Worm (Caenorhabditis elegans): ENCODE results near the gene R02F11.1.
"Not testable (repeated sequence)": the region's sequence is repeated elsewhere in the genome, so short reads cannot be mapped to it uniquely, and the experiment has no call there.

R02F11.1 gene

ce11 chrV:4800794-4801193 is at the start of gene R02F11.1:
Gene R02F11.1, plus strand, starts transcription at chrV:4801094.
- TF ChIP-seq unc-62 (GFP tag; optimal IDR thresholded peaks at IDR 0.05), result no peak

- no peak for TF ChIP-seq unc-62 (GFP tag; optimal IDR thresholded peaks at IDR 0.05)
Observed at ce11 chrV:4754123-4754522, 46.8 kb upstream of the R02F11.1 start, which contains the start of gene hil-4. Gene hil-4, plus strand, starts transcription at chrV:4754313.

- no peak for TF ChIP-seq unc-62 (GFP tag; optimal IDR thresholded peaks at IDR 0.05)
Observed at ce11 chrV:4754684-4755211, 46.1 kb upstream of the R02F11.1 start.

ce11 chrV:4755308-4756029 is 45.4 kb upstream of the R02F11.1 start, which contains the start of gene pgl-3:
Gene pgl-3, plus strand, starts transcription at chrV:4755979.
- TF ChIP-seq unc-62 (GFP tag; optimal IDR thresholded peaks at IDR 0.05), result no peak

- no peak for TF ChIP-seq unc-62 (GFP tag; optimal IDR thresholded peaks at IDR 0.05)
Observed at ce11 chrV:4758019-4758418, 42.9 kb upstream of the R02F11.1 start.

- TF ChIP-seq unc-62 (GFP tag; optimal IDR thresholded peaks at IDR 0.05), result no peak
Observed at ce11 chrV:4758540-4758939, 42.4 kb upstream of the R02F11.1 start.

- not testable (repeated sequence) for TF ChIP-seq unc-62 (GFP tag; optimal IDR thresholded peaks at IDR 0.05)
Observed at ce11 chrV:4760674-4761073, 40.2 kb upstream of the R02F11.1 start, which contains the start of gene bgnt-1.4. Gene bgnt-1.4, plus strand, starts transcription at chrV:4760974.

- TF ChIP-seq unc-62 (GFP tag; optimal IDR thresholded peaks at IDR 0.05), result no peak
Observed at ce11 chrV:4766501-4766900, 34.4 kb upstream of the R02F11.1 start, which contains the start of gene C18G1.8. Gene C18G1.8, minus strand, starts transcription at chrV:4766601.

- TF ChIP-seq unc-62 (GFP tag; optimal IDR thresholded peaks at IDR 0.05), result no peak
Observed at ce11 chrV:4769633-4770032, 31.3 kb upstream of the R02F11.1 start, which contains the start of gene C18G1.9. Gene C18G1.9, minus strand, starts transcription at chrV:4769733.

ce11 chrV:4770408-4770947 is 30.4 kb upstream of the R02F11.1 start, which contains the start of gene elt-7:
Gene elt-7, plus strand, starts transcription at chrV:4770670.
- no peak for TF ChIP-seq unc-62 (GFP tag; optimal IDR thresholded peaks at IDR 0.05)

- TF ChIP-seq unc-62 (GFP tag; optimal IDR thresholded peaks at IDR 0.05), result no peak
Observed at ce11 chrV:4775140-4775539, 25.8 kb upstream of the R02F11.1 start.

ce11 chrV:4777388-4777986 is 23.4 kb upstream of the R02F11.1 start, which contains the start of gene C18G1.1:
Gene C18G1.1, plus strand, starts transcription at chrV:4777960.
- TF ChIP-seq unc-62 (GFP tag; optimal IDR thresholded peaks at IDR 0.05), result no peak

- TF ChIP-seq unc-62 (GFP tag; optimal IDR thresholded peaks at IDR 0.05), result no peak
Observed at ce11 chrV:4783313-4783712, 17.6 kb upstream of the R02F11.1 start, which contains the start of gene Y60C6A.1. Gene Y60C6A.1, plus strand, starts transcription at chrV:4783613.

- no peak for TF ChIP-seq unc-62 (GFP tag; optimal IDR thresholded peaks at IDR 0.05)
Observed at ce11 chrV:4785333-4785852, 15.5 kb upstream of the R02F11.1 start, which contains the start of the genes Y60C6A.2 and Y60C6A.3. Gene Y60C6A.2, minus strand, starts transcription at chrV:4785433. Gene Y60C6A.3, plus strand, starts transcription at chrV:4785802.

- no peak for TF ChIP-seq unc-62 (GFP tag; optimal IDR thresholded peaks at IDR 0.05)
Observed at ce11 chrV:4787166-4787565, 13.7 kb upstream of the R02F11.1 start, which contains the start of gene R02F11.9. Gene R02F11.9, plus strand, starts transcription at chrV:4787466.

ce11 chrV:4787836-4788235 is 13.1 kb upstream of the R02F11.1 start:
- TF ChIP-seq unc-62 (GFP tag; optimal IDR thresholded peaks at IDR 0.05), result no peak
